Fruit fly (Drosophila melanogaster) ovary, adult (tissue): Measurements from ENCODE around the gene CG32236.

Experiments used
- CG17801 ChIP-seq: fragments of 200-800 bp; optimal IDR thresholded peaks from 2 replicates; lab custom pipeline; 2019; ENCODE audit warnings: missing biosample characterization, mild to moderate bottlenecking, missing genetic modification characterization, moderate library complexity; ENCODE audit not compliant: partially characterized antibody

The CG32236 gene

dm6 chr3L:4667289-4667688, at the start of gene CG32236:
Gene CG32236 (minus strand): TSS chr3L:4667389.
- no peak for TF ChIP-seq CG17801 (GFP tag; lab: Kevin White, UChicago)

DNA sequence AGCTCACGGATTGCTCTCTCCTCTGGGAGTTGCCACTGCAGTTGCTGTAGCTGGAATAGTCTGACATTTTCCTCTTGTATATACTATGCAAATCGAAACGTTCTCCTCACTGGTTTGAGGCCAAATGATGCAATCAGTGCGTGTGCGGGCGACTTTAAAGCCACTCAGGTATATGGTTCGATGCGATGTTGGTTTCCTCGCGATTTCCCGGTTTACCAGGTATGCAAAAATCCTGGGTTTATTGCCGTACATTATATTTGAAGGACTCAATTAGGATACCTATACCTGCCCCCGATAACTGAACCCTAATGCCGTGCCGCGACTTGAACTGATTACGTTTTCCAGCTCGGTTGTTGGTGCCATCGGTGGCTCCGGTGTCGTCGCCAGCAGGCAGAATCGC, 42.6 kb upstream of the CG32236 start, which contains the start of gene CG13712:
Gene CG13712, minus strand, starts transcription at position 101 of the 400 bp plus-strand sequence.
- TF ChIP-seq CG17801 (GFP tag; lab: Kevin White, UChicago), result no peak

DNA sequence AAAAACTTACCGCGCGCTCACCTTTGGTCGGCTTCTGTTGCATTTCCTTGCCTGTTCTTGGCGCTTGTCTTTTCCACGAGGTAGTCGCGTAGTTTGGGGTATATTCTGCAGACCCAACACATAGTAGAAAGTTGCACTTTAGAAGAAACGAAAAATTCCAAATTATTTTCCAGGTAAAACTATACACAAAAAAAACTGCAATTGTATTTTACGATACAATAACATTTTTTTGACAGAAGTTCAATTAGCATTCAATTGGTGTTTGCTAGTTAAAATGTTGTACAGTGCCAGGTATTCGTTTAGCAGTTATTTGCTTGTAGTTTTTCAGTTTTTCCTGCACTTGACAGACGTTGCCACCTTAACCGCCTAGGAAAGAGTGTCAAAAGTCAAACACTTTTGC, 41.3 kb upstream of the CG32236 start:
- no peak for TF ChIP-seq CG17801 (GFP tag; lab: Kevin White, UChicago)

dm6 chr3L:4707831-4708230, 40.6 kb upstream of the CG32236 start:
- no peak for TF ChIP-seq CG17801 (GFP tag; lab: Kevin White, UChicago)

DNA sequence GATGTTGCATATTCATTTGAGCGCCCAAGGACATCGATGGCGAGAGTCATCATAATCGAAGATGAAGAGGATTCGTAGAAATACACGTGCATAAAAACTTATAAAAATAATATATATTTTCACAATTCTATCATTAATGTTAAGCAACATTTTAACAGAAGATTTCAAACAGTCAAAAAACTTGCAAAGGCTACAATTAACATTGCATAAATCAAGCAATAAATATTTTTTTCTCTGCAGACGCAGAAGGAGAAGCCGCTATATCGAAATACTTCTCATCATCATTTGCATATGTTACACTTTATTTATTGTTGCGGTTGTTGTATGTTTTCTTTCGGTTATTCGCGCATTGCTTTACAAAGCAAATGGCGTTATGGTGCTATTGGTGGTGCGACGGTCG, 34.8 kb upstream of the CG32236 start:
- TF ChIP-seq CG17801 (GFP tag; lab: Kevin White, UChicago), result no peak

DNA sequence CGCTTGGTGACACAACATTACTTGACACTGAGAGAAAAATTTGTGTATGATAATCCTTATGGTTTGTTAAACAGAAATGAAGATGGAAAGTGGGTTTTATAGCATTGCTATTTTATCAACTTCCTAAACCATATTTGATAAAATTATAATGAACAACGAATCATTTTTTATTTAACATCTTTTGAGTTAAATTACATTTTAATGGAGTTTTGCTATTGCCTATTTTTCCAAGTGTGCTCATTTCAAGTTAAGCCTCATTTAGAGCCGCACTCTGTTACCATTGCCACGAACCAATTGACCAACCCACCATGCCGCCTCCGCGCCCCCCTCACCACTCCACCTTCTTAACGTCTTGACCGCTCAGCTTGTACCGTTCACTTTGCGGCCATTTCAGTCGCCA, 32.9 kb upstream of the CG32236 start:
- no peak for TF ChIP-seq CG17801 (GFP tag; lab: Kevin White, UChicago)

DNA sequence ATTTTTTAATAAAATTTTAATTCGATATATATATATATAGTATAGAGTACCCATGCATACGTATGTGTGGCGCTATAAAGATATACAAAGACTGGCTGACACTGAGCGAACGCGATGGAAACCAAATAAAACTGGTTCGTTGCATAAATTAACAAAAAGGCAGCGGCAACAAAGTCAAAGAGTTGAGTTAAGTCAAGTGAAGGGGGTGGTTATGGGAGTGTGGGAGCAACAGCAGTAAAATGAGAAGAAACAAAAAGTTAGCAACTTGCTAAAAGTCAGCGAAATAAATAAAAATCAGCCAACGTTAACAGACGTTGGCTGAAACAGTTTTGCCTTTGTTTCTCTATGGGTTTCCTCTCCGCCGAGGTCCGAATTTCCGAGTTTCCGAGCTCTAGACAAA, 31.3 kb upstream of the CG32236 start:
- no peak for TF ChIP-seq CG17801 (GFP tag; lab: Kevin White, UChicago)

DNA sequence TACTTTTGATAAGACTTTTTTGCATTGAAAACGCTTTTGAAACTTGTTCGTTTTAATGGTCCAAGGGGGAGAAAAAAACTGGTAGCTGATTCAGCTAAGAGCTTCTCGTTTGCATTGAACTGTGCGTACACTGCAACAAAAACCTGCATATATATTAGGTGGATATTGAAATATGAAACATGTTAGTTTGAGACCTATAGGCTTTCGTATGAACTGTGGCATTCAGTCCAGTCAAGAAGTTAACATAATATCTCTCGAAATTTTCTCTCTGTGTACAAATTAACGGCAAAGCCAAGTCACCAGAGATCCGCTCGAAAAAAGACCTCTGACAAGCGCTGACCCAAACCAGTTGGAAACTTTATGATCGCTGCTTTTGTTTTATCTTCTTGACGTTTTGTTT, 30.8 kb upstream of the CG32236 start:
- no peak for TF ChIP-seq CG17801 (GFP tag; lab: Kevin White, UChicago)

DNA sequence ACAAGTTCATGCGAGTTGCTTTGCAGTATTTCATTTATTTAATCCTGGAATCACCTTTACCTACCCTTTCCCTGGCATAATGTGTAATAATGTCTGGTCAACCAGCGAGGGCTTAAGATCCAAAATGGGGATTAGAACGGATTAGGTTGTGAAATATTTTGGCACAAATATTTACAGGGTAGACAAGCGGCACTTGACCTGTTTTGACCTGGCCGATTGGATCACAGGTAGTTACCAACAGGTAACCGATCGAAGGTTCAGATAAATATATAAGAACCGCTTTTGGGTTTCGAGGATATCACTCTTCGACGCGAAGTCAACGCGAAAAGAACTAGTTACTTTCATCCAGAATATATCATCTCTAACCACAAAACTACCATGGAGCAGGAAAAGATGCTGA, 30.1 kb upstream of the CG32236 start, which contains the start of gene CG13713:
Gene CG13713, plus strand, starts transcription at position 301 of the 400 bp plus-strand sequence.
- no peak for TF ChIP-seq CG17801 (GFP tag; lab: Kevin White, UChicago)

dm6 chr3L:4696380-4696779, 29.2 kb upstream of the CG32236 start:
- no peak for TF ChIP-seq CG17801 (GFP tag; lab: Kevin White, UChicago)

dm6 chr3L:4694823-4695222, 27.6 kb upstream of the CG32236 start, which contains the start of gene CG15876:
Gene CG15876 (minus strand): TSS chr3L:4694845.
- TF ChIP-seq CG17801 (GFP tag; lab: Kevin White, UChicago), result no peak

DNA sequence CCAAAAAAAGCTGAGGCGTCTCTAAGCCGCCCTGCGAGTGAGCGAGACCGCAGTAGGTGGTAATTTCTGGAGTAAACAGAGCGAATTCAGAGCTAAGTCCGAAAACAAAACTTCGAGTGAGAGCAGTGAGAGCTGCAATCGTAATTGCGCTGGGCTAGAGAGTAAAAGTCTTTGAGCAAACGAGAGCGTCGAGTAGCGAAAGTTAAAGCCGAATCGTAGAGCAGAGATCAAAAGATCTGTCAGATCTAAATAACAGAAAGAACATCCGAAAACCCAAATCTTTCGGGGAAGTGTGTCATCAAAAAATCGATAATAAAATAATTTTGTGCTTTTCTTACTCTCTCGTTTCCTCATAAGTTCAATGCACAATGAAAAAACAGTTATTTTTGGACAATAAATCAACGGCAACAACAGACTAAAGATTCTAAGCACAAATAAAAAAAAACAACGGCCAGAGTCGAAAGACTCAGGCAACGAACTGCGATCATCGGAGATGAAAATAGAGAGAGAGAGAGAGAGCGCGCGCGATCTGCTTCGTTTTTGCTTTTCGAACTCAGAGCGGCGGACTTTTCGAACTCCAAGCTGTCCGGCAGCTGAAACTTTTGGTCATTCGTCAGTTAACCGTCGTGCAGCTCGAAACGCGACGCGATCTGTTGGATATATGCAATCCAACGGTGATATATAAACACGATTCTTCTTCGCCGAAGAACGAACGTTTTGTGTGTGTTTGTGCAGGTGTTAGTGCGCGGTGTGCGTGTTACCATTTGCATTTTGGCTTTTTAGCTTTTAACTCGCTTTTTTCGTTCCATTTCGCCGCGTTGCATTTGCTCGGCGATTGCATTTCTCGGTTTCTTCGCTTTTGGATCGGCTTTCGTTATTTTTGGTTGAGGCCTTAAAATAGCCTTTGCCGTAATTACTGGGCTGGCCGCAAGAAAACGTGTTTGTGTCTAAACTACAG, 25.3 kb upstream of the CG32236 start, which contains the start of gene RhoGEF64C:
Gene RhoGEF64C, plus strand, starts transcription at position 607 of the 958 bp plus-strand sequence.
- TF ChIP-seq CG17801 (GFP tag; lab: Kevin White, UChicago), result no peak

DNA sequence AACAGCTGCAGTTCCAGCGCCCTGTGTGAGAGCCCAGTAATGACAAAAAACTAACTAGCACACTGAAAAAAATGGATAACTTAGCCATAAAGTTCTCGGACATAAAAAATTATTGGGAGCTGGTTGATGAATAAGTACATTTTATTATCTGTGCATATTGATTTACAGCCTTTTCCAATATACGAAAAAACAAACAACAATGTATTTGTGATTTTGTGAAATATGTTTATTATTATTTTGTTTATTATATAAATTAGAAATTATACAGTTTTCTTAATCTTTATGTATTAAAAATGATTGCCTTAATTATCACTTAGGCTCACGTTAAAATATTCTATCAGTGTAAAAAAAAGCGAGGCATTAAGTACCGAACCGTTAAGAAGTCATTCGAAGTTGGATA, 24.6 kb upstream of the CG32236 start:
- no peak for TF ChIP-seq CG17801 (GFP tag; lab: Kevin White, UChicago)

DNA sequence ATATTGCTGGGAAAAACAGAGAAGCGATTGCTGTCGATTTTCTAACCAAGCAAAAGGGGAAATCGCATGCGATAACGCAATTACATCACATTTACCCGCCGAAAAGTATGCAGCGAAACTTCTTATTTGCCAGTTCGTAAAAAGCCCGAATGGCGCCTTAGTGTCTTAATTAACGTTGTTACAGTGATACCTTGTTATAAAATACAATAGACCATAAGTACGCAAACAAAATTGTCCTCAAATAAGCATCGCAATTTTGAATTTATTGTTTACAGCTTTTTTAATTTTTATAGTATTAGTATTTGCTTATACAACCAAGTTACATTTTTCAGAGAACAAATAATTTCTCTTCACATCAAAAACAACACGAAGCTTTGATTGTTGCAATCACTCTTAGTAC, 23.5 kb upstream of the CG32236 start:
- no peak for TF ChIP-seq CG17801 (GFP tag; lab: Kevin White, UChicago)

DNA sequence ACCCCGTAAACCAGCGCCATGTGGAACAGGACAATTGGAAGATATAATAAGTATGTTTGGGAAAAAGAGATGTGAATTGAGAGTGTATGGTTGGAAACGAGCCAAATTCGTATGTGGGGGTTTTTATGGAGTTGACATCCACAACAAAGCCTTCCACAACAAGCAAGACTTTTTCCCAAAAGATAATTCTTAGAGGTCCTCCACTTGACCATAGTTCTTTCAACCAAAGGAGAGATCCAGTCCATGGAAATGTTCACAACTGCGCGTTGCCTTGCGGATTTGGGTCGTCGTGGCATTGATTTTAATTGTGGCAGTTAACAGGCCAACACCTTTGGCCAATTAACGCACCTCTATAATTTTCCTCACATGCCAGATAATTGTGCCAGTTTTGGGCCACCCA, 22.8 kb upstream of the CG32236 start, which contains the start of gene CG18418:
Gene CG18418, minus strand, starts transcription at position 101 of the 400 bp plus-strand sequence.
- no peak for TF ChIP-seq CG17801 (GFP tag; lab: Kevin White, UChicago)

DNA sequence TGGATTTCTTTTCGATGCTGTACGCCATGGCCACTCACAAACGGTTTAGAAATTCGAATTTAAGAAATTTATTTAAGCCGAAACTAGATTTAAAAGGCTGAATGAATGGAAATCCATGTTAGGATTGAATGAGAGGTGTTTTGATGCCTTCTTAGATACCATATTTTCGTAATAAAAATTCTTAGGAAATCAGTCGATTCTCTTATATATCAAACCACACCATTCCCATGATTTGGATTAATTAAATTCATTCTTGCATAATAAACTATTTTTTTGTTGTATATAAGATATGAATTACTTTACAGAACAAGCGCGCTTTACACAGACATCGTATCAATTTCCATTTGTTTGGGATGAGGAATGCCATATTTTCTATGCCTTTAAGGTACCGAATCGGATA, 21.5 kb upstream of the CG32236 start, which contains the start of gene CG7514:
Gene CG7514, minus strand, starts transcription at position 101 of the 400 bp plus-strand sequence.
- TF ChIP-seq CG17801 (GFP tag; lab: Kevin White, UChicago), result no peak
